Fruit fly (Drosophila melanogaster) whole organism, larva: Measurements from ENCODE around the gene Cpr67Fb.
A peak's percentile ranks its signal among the peaks of the same experiment; 100 is the strongest.

Source experiments
- noc ChIP-seq: fragments of 200-800 bp; sonication (Bioruptor generic); optimal IDR thresholded peaks from 3 replicates; lab custom pipeline; 2019; ENCODE audit warnings: missing biosample characterization, mild to moderate bottlenecking, missing genetic modification characterization, moderate library complexity

Gene Cpr67Fb

DNA sequence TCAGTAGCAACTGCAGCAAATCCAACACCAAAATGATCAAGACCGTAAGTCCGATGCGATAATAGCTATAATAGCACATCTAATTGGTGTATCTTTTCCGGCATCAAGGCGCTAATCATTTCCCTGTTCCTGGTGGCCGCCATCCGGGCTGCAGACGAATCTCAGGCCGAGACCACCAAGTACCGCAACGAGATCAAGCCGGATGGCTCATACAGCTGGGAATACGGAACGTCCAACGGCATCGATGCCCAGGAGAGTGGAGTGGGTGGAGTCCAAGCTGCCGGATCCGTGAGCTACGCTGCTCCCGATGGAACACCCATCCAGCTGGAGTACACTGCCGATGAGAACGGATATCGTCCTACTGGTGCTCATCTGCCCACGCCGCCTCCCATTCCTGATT is at the start of gene Cpr67Fb:
Gene Cpr67Fb, plus strand, starts transcription at position 15 of the 400 bp plus-strand sequence.
- TF ChIP-seq noc (tag; lab: Kevin White, UChicago): no peak

DNA sequence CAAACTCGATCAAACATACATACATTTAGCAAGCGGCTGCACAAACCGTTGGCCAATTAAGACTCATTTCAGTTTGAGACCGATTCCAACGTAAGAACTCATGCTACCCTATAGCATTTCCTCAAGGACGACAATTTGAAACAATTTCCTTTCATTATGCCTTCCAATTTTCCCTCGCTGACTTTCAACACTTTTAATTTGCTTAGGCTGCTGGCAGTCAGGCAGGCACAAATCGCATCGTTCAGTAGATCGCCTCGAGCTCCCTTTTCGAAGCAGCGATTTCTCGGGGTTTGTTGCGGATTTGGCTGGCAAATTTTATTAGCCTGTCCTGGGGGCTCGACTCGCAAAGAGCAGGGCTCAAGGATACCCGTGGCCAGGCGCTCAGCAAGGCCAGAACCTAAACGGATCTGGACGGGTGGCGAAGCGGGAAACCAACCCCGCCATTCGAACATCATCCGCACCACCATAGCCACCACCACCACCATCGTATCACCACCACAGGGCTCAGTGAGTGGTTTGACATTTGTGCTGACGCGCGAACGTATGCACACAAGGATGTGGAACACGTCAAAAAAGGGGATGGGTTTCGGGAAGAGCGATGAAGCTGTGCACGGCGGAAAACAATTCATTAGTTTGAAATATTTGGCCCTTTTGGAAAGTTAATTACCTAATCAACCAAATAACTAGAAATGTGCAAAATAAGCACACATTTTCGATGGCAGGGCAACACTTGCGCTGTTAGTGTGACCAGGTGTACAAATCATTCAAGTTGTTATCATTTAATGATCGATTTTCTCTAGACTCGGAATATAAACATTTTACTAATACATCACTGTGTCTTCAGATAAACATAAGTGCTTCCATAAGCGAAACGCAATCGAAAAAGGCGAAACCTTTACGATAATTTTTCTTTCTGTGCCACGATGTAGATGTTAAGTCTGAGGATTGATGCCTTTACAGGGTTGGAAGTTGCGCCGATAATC is 49.1 kb upstream of the Cpr67Fb start:
- no peak for TF ChIP-seq noc (tag; lab: Kevin White, UChicago)

dm6 chr3L:10845758-10846157 is 48.2 kb upstream of the Cpr67Fb start:
- no peak for TF ChIP-seq noc (tag; lab: Kevin White, UChicago)

dm6 chr3L:10847790-10848492 is 46.0 kb upstream of the Cpr67Fb start:
- no peak for TF ChIP-seq noc (tag; lab: Kevin White, UChicago)

dm6 chr3L:10848712-10849377 is 45.1 kb upstream of the Cpr67Fb start:
- no peak for TF ChIP-seq noc (tag; lab: Kevin White, UChicago)

dm6 chr3L:10849620-10850302 is 44.2 kb upstream of the Cpr67Fb start:
- TF ChIP-seq noc (tag; lab: Kevin White, UChicago): no peak

dm6 chr3L:10851107-10851762 is 42.7 kb upstream of the Cpr67Fb start:
- TF ChIP-seq noc (tag; lab: Kevin White, UChicago): no peak

- TF ChIP-seq noc (tag; lab: Kevin White, UChicago): no peak
Measured at dm6 chr3L:10851853-10852346, 42.1 kb upstream of the Cpr67Fb start.

DNA sequence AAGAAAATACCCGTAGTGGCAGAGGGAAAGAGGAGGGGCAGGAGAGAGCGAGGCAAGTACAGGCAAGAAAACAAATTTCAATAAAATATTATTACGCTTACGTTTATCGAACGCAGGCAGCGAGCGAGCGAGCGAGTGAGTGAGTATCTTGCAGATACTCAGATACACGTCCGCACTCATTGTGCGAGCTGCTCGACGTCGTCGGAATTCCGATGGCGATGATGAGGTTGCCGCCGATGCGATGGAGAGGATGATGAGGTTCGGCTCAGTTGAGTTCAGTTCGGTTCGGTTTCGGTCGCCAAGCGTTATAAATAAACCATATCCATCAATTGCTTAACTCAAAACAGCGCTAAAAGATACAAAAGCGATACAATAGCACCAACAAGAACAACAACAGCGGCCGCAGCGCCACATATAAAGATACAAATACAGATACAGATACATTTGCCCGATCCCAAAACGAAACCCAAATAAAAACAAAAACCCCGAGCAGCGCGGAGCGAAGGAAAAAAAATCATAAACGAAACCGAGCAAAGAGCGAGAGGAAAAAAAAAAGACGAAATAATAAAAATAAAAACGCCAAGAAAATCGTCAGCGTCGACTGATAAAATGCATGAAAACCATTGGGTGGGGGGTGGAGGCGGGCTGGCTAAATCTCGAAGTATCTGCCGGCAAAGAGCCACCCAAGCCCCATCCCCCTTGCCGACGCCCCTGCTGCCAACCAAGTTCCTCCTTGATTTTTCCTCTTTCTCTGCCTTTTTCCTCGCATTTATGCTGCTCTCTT is 41.4 kb upstream of the Cpr67Fb start:
- peak; percentile 32 for TF ChIP-seq noc (tag; lab: Kevin White, UChicago)

DNA sequence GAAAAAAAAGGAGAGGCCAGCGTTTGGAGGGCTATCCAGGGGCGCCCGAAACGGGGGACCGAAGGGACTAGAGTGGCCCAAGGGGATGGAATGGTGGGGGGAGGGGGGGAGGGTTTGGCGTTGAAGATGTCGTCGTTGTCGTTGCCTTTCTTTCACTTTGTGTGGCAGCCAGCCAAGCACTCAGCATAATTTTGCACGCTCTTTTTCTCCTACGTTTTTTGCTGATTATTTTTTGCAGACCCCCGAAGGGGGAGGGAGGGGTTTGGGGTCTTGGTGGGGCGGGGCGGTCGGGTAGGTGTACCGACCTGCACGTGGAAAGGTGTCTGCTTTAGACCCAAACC is 40.9 kb upstream of the Cpr67Fb start:
- TF ChIP-seq noc (tag; lab: Kevin White, UChicago): no peak

DNA sequence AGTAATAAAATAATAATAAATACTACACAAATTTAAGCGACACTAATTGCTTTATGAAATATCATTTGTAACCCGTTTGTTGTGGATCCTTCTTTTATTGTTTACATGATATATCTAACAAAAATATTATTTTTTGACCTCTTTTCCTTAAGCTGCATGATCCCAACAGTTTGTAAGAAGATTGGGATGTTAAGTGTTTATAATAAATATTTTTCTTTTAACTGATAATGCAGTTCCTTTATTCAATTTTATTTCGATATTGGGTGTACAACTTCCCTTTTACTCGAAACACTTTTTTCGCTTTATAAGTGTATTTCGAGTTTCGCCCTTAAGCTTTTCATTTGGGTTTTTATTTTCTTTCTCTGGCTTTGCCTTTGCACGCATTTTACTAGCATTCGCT is 40.4 kb upstream of the Cpr67Fb start:
- TF ChIP-seq noc (tag; lab: Kevin White, UChicago): no peak

DNA sequence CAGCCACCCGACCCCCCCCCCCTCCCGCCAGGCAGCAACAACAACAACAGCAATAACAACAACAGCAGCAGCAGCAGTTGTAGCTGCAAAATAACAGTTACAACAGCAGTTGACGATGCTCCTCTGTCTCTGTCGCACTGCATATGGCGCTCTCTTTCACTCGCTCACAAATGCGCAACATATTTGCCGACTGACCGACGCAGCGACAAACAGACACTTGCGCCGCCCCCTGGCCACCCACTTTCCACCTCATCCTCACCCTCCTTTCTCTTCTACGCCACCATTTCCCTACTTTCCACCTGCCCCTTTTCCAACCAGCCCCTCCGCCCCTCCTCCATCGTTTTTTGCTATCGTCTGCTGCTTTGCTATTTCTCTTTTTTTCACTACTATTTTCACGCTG is 39.9 kb upstream of the Cpr67Fb start:
- no peak for TF ChIP-seq noc (tag; lab: Kevin White, UChicago)

DNA sequence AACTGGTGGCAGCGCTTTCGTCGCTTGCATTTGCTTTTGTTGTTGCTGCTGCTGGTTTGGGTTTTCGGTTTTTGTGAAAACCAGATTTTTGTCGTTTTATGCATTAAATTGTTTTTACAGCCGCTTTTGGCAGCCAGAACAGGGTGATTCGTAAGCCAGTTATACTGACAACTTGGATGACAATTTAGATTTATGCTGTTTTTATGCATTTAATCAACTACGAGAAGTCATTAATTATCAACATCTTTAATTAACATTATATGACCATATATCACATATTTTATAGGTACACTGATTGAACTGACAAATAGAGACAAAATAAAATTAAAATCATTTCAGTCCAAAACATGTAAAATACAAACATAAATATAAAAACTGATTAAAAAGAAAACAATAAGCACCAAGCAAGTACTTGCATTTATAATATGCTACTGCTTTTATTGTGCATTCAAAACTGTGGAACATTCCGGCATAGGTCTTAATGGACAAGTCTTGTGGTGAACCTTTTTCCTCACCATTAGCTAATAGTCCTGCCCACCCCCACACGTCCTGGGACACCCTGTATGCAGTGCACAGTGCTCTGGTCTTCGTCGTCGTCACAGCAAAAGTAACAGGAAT is 39.1 kb upstream of the Cpr67Fb start:
- TF ChIP-seq noc (tag; lab: Kevin White, UChicago): no peak
